Fruit fly (Drosophila melanogaster) whole organism, embryonic: ENCODE data around the gene CG2444.
A peak's percentile ranks its signal among the peaks of the same experiment; 100 is the strongest.

ENCODE experiments used
- Adf1 ChIP-seq: fragments of 200-800 bp; sonication (Bioruptor generic); IDR thresholded peaks from 2 replicates; pipeline ENCODE4 v1.3.6; 2022; ENCODE audit warnings: missing biosample characterization, missing genetic modification characterization
- Atf-2 ChIP-seq: fragments of 200-800 bp; sonication (Bioruptor generic); optimal IDR thresholded peaks from 2 replicates; lab custom pipeline; 2016; ENCODE audit warnings: missing biosample characterization, missing genetic modification characterization
- Blimp-1 ChIP-seq: fragments of 200-800 bp; sonication (Bioruptor generic); optimal IDR thresholded peaks from 3 replicates; lab custom pipeline; 2018; ENCODE audit warnings: missing biosample characterization, missing genetic modification characterization, mild to moderate bottlenecking, moderate library complexity, missing genetic modification reagents
- CG1024 ChIP-seq: fragments of 200-800 bp; sonication (Bioruptor generic); IDR thresholded peaks from 2 replicates; pipeline ENCODE4 v1.3.6; 2022; ENCODE audit warnings: missing biosample characterization, missing genetic modification characterization
- CG10274 ChIP-seq: fragments of 200-800 bp; sonication (Bioruptor generic); optimal IDR thresholded peaks from 3 replicates; lab custom pipeline; 2017; ENCODE audit warnings: missing biosample characterization, mild to moderate bottlenecking, missing genetic modification characterization
- CG10654 ChIP-seq: fragments of 200-800 bp; sonication (Bioruptor generic); optimal IDR thresholded peaks from 2 replicates; lab custom pipeline; 2016; ENCODE audit warnings: missing biosample characterization, missing genetic modification characterization
- CG10979 ChIP-seq: fragments of 200-800 bp; sonication (Bioruptor generic); optimal IDR thresholded peaks from 2 replicates; lab custom pipeline; 2018; ENCODE audit warnings: missing biosample characterization, mild to moderate bottlenecking, missing genetic modification characterization, moderate library complexity
- CG12299 ChIP-seq: fragments of 200-800 bp; sonication (Bioruptor generic); optimal IDR thresholded peaks from 2 replicates; lab custom pipeline; 2018; ENCODE audit warnings: missing biosample characterization, mild to moderate bottlenecking, missing genetic modification characterization
- CG12769 ChIP-seq: fragments of 200-800 bp; sonication (Bioruptor generic); optimal IDR thresholded peaks from 2 replicates; lab custom pipeline; 2019; ENCODE audit warnings: missing biosample characterization, mild to moderate bottlenecking, missing genetic modification characterization, moderate library complexity
- CG14710 ChIP-seq: fragments of 200-800 bp; sonication (Bioruptor generic); optimal IDR thresholded peaks from 3 replicates; lab custom pipeline; 2019; ENCODE audit warnings: missing biosample characterization, mild to moderate bottlenecking, missing genetic modification characterization, moderate library complexity
- CG15269 ChIP-seq: fragments of 200-800 bp; sonication (Bioruptor generic); optimal IDR thresholded peaks from 2 replicates; lab custom pipeline; 2018; ENCODE audit warnings: missing biosample characterization, mild to moderate bottlenecking, missing genetic modification characterization, moderate library complexity
- CG16815 ChIP-seq: fragments of 200-800 bp; sonication (Bioruptor generic); optimal IDR thresholded peaks from 3 replicates; lab custom pipeline; 2017; ENCODE audit warnings: missing biosample characterization, mild to moderate bottlenecking, missing genetic modification characterization
- CG17612 ChIP-seq: fragments of 200-800 bp; sonication (Bioruptor generic); IDR thresholded peaks from 2 replicates; pipeline ENCODE4 v1.3.6; 2022; ENCODE audit warnings: missing biosample characterization, missing genetic modification characterization
- CG17829 ChIP-seq: fragments of 200-800 bp; optimal IDR thresholded peaks from 2 replicates; lab custom pipeline; 2019; ENCODE audit warnings: missing biosample characterization, mild to moderate bottlenecking, missing genetic modification characterization, moderate library complexity
- CG18262 ChIP-seq: fragments of 200-800 bp; optimal IDR thresholded peaks from 3 replicates; lab custom pipeline; 2019; ENCODE audit warnings: missing biosample characterization, mild to moderate bottlenecking, missing genetic modification characterization, moderate library complexity
- CG30431 ChIP-seq: fragments of 200-800 bp; sonication (Bioruptor generic); optimal IDR thresholded peaks from 2 replicates; lab custom pipeline; 2017; ENCODE audit warnings: missing biosample characterization, missing genetic modification characterization
- CG32767 ChIP-seq: fragments of 200-800 bp; sonication (Bioruptor generic); IDR thresholded peaks from 2 replicates; pipeline ENCODE4 v1.3.6; 2022; ENCODE audit warnings: missing biosample characterization, missing genetic modification characterization
- CG34422 ChIP-seq: fragments of 200-800 bp; sonication (Bioruptor generic); IDR thresholded peaks from 3 replicates; pipeline ENCODE4 v1.3.6; 2022; ENCODE audit warnings: missing biosample characterization, missing genetic modification characterization
- CG3847 ChIP-seq: fragments of 200-800 bp; sonication (Bioruptor generic); IDR thresholded peaks from 2 replicates; pipeline ENCODE4 v1.3.6; 2022; ENCODE audit warnings: missing biosample characterization, missing genetic modification characterization
- CG43689 ChIP-seq: fragments of 200-800 bp; sonication (Bioruptor generic); IDR thresholded peaks from 2 replicates; pipeline ENCODE4 v1.3.6; 2022; ENCODE audit warnings: missing biosample characterization, missing genetic modification characterization
- CG7963 ChIP-seq: fragments of 200-800 bp; sonication (Bioruptor generic); IDR thresholded peaks from 3 replicates; pipeline ENCODE4 v1.3.6; 2022; ENCODE audit warnings: missing biosample characterization, missing genetic modification characterization; ENCODE audit not compliant: partially characterized antibody
- Camta ChIP-seq: fragments of 200-800 bp; sonication (Bioruptor generic); optimal IDR thresholded peaks from 2 replicates; lab custom pipeline; 2016; ENCODE audit warnings: missing biosample characterization, missing genetic modification characterization
- CoRest ChIP-seq: fragments of 200-800 bp; sonication (Bioruptor generic); optimal IDR thresholded peaks from 3 replicates; lab custom pipeline; 2018; ENCODE audit warnings: missing biosample characterization, mild to moderate bottlenecking, missing genetic modification characterization, moderate library complexity
- Fer2 ChIP-seq: fragments of 200-800 bp; sonication (Bioruptor generic); optimal IDR thresholded peaks from 2 replicates; lab custom pipeline; 2018; ENCODE audit warnings: missing biosample characterization, mild to moderate bottlenecking, missing genetic modification characterization, moderate library complexity
- HLH3B ChIP-seq: fragments of 200-800 bp; sonication (Bioruptor generic); IDR thresholded peaks from 2 replicates; pipeline ENCODE4 v1.3.6; 2022; ENCODE audit warnings: missing biosample characterization, missing genetic modification characterization
- Hr78 ChIP-seq, 2 experiments: fragments of 200-800 bp in 1 of 2; fragments of >200 bp in 1 of 2; sonication (Bioruptor generic) in 1 of 2; optimal IDR thresholded peaks; 2 replicates each; lab custom pipeline; 2017 to 2019; ENCODE audit warnings: missing biosample characterization in 2 of 2, missing genetic modification characterization in 2 of 2, mild to moderate bottlenecking in 1 of 2, moderate library complexity in 1 of 2
- Lhr ChIP-seq: fragments of 200-800 bp; sonication (Bioruptor generic); optimal IDR thresholded peaks from 3 replicates; lab custom pipeline; 2017; ENCODE audit warnings: mild to moderate bottlenecking, missing biosample characterization, missing genetic modification reagents, missing genetic modification characterization
- Mad ChIP-seq: fragments of 200-800 bp; sonication (Bioruptor generic); optimal IDR thresholded peaks from 2 replicates; lab custom pipeline; 2016; ENCODE audit warnings: missing biosample characterization, missing genetic modification characterization
- Mes4 ChIP-seq: fragments of 200-800 bp; sonication (Bioruptor generic); optimal IDR thresholded peaks from 2 replicates; lab custom pipeline; 2016; ENCODE audit warnings: missing biosample characterization, missing genetic modification characterization
- Mrtf ChIP-seq: fragments of 200-800 bp; sonication (Bioruptor generic); IDR thresholded peaks from 3 replicates; pipeline ENCODE4 v1.3.6; 2022; ENCODE audit warnings: missing biosample characterization, missing genetic modification characterization
- NFAT ChIP-seq: fragments of 200-800 bp; sonication (Bioruptor generic); IDR thresholded peaks from 2 replicates; pipeline ENCODE4 v1.3.6; 2022; ENCODE audit warnings: missing biosample characterization, missing genetic modification characterization
- Neu2 ChIP-seq: fragments of 200-800 bp; sonication (Bioruptor generic); optimal IDR thresholded peaks from 3 replicates; lab custom pipeline; 2016; ENCODE audit warnings: missing biosample characterization, missing genetic modification characterization, borderline replicate concordance
- Ptx1 ChIP-seq: fragments of 200-800 bp; sonication (Bioruptor generic); IDR thresholded peaks from 2 replicates; pipeline ENCODE4 v1.3.6; 2022; ENCODE audit warnings: missing biosample characterization, missing genetic modification characterization
- Rx ChIP-seq: fragments of 200-800 bp; sonication (Bioruptor generic); IDR thresholded peaks from 2 replicates; pipeline ENCODE4 v1.3.6; 2022; ENCODE audit warnings: missing biosample characterization, missing genetic modification characterization
- Stat92E ChIP-seq, 3 experiments: fragments of >200 bp in 2 of 3; fragments of 200-800 bp in 1 of 3; sonication (Bioruptor generic) in 1 of 3; optimal IDR thresholded peaks; 2 replicates each; lab custom pipeline; 2017 to 2019; ENCODE audit warnings: missing biosample characterization in 3 of 3, missing genetic modification characterization in 3 of 3, mild to moderate bottlenecking in 1 of 3, moderate library complexity in 1 of 3
- ci ChIP-seq: fragments of 200-800 bp; sonication (Bioruptor generic); IDR thresholded peaks from 3 replicates; pipeline ENCODE4 v1.3.6; 2022; ENCODE audit warnings: missing biosample characterization, missing genetic modification characterization
- dati ChIP-seq: fragments of 200-800 bp; sonication (Bioruptor generic); IDR thresholded peaks from 2 replicates; pipeline ENCODE4 v1.3.6; 2022; ENCODE audit warnings: missing biosample characterization, missing genetic modification characterization
- dm ChIP-seq: fragments of 200-800 bp; sonication (Bioruptor generic); optimal IDR thresholded peaks from 3 replicates; lab custom pipeline; 2016; ENCODE audit warnings: missing biosample characterization, missing genetic modification characterization
- eve ChIP-seq, 2 experiments: fragments of >200 bp; optimal IDR thresholded peaks; 2 replicates each; lab custom pipeline; 2017; ENCODE audit warnings: missing biosample characterization in 2 of 2, missing genetic modification characterization in 2 of 2
- fu2 ChIP-seq: fragments of 200-800 bp; sonication (Bioruptor generic); optimal IDR thresholded peaks from 2 replicates; lab custom pipeline; 2016; ENCODE audit warnings: missing biosample characterization, missing genetic modification characterization
- gfzf ChIP-seq: fragments of 200-800 bp; sonication (Bioruptor generic); optimal IDR thresholded peaks from 2 replicates; lab custom pipeline; 2016; ENCODE audit warnings: missing biosample characterization, mild to moderate bottlenecking, missing genetic modification characterization, moderate library complexity
- lmd ChIP-seq: fragments of 200-800 bp; sonication (Bioruptor generic); IDR thresholded peaks from 2 replicates; pipeline ENCODE4 v1.3.6; 2022; ENCODE audit warnings: missing biosample characterization, missing genetic modification characterization
- mam ChIP-seq: fragments of 200-800 bp; sonication (Bioruptor generic); optimal IDR thresholded peaks from 3 replicates; lab custom pipeline; 2016; ENCODE audit warnings: missing biosample characterization, missing genetic modification characterization
- nerfin-2 ChIP-seq: fragments of 200-800 bp; sonication (Bioruptor generic); IDR thresholded peaks from 2 replicates; pipeline ENCODE4 v1.3.6; 2022; ENCODE audit warnings: missing biosample characterization, missing genetic modification characterization; ENCODE audit not compliant: partially characterized antibody
- oc ChIP-seq: fragments of 200-800 bp; sonication (Bioruptor generic); optimal IDR thresholded peaks from 2 replicates; lab custom pipeline; 2018; ENCODE audit warnings: missing biosample characterization, mild to moderate bottlenecking, missing genetic modification characterization, moderate library complexity
- pb ChIP-seq: fragments of 200-800 bp; sonication (Bioruptor generic); optimal IDR thresholded peaks from 3 replicates; lab custom pipeline; 2016; ENCODE audit warnings: missing biosample characterization, missing genetic modification characterization
- pfk ChIP-seq: fragments of 200-800 bp; sonication (Bioruptor generic); optimal IDR thresholded peaks from 2 replicates; lab custom pipeline; 2018; ENCODE audit warnings: missing biosample characterization, mild to moderate bottlenecking, missing genetic modification characterization, moderate library complexity
- rib ChIP-seq: fragments of 200-800 bp; sonication (Bioruptor generic); IDR thresholded peaks from 2 replicates; pipeline ENCODE4 v1.3.6; 2022; ENCODE audit warnings: missing biosample characterization, missing genetic modification characterization
- row ChIP-seq: fragments of 200-800 bp; sonication (Bioruptor generic); IDR thresholded peaks from 3 replicates; pipeline ENCODE4 v1.3.6; 2022; ENCODE audit warnings: missing biosample characterization, missing genetic modification characterization
- sisA ChIP-seq: fragments of 200-800 bp; sonication (Bioruptor generic); IDR thresholded peaks from 2 replicates; pipeline ENCODE4 v1.3.6; 2022; ENCODE audit warnings: missing biosample characterization, missing genetic modification characterization
- stwl ChIP-seq: fragments of 200-800 bp; sonication (Bioruptor generic); optimal IDR thresholded peaks from 3 replicates; lab custom pipeline; 2018; ENCODE audit warnings: missing biosample characterization, mild to moderate bottlenecking, missing genetic modification characterization, moderate library complexity
- tna ChIP-seq: fragments of 200-800 bp; sonication (Bioruptor generic); IDR thresholded peaks from 2 replicates; pipeline ENCODE4 v1.3.6; 2022; ENCODE audit warnings: missing biosample characterization, missing genetic modification characterization; ENCODE audit not compliant: partially characterized antibody

The CG2444 gene

dm6 chrX:11660476-11660875 lies 44.6 kb downstream of the CG2444 start (continued):
- TF ChIP-seq sisA (GFP tag; lab: Robert Waterston, UW) (no peak), Mad (no peak), mam (no peak), CG16815 (no peak), stwl (tag; lab: Kevin White, UChicago) (no peak), pb (GFP tag; lab: Kevin White, UChicago) (no peak), pfk (GFP tag; lab: Kevin White, UChicago) (no peak), CG18262 (tag; lab: Kevin White, UChicago) (peak; percentile 33), row (GFP tag; lab: Robert Waterston, UW) (no peak), CG10654 (GFP tag; lab: Kevin White, UChicago) (peak; percentile 35), oc (peak; percentile 52), Hr78 (GFP tag; optimal IDR thresholded peaks at IDR 0.05; lab: Kevin White, UChicago) (no peak), Mrtf (GFP tag; lab: Robert Waterston, UW) (no peak), nerfin-2 (GFP tag; lab: Robert Waterston, UW) (no peak), HLH3B (GFP tag; lab: Robert Waterston, UW) (peak; percentile 12; the same call in 1 of the 2 replicates), CG1024 (GFP tag; lab: Robert Waterston, UW) (no peak), fu2 (GFP tag; lab: Kevin White, UChicago) (no peak), CG10274 (GFP tag; lab: Kevin White, UChicago) (no peak), CG7963 (no peak), eve (GFP tag; optimal IDR thresholded peaks at IDR 0.05; lab: Kevin White, UChicago) (no peak), tna (no peak), Stat92E (GFP tag; optimal IDR thresholded peaks at IDR 0.05; lab: Kevin White, UChicago) (no peak), CG30431 (GFP tag; lab: Kevin White, UChicago) (no peak), CoRest (tag; lab: Kevin White, UChicago) (no peak), rib (GFP tag; lab: Robert Waterston, UW) (no peak), Mes4 (GFP tag; lab: Kevin White, UChicago) (peak; percentile 52), CG32767 (GFP tag; lab: Robert Waterston, UW) (no peak), CG12769 (tag; lab: Kevin White, UChicago) (peak; percentile 24), Blimp-1 (GFP tag; lab: Kevin White, UChicago) (peak; percentile 56), CG3847 (no peak), dm (GFP tag; lab: Kevin White, UChicago) (no peak), CG10979 (tag; lab: Kevin White, UChicago) (no peak), Lhr (GFP tag; lab: Kevin White, UChicago) (no peak), Rx (GFP tag; lab: Robert Waterston, UW) (no peak), CG12299 (tag; lab: Kevin White, UChicago) (no peak), CG43689 (GFP tag; lab: Robert Waterston, UW) (no peak), CG17829 (no peak), CG17612 (no peak), dati (GFP tag; lab: Robert Waterston, UW) (no peak), Ptx1 (GFP tag; lab: Robert Waterston, UW) (no peak), Neu2 (GFP tag; lab: Kevin White, UChicago) (no peak), Fer2 (tag; lab: Kevin White, UChicago) (no peak), CG15269 (tag; lab: Kevin White, UChicago) (peak; percentile 40), Adf1 (GFP tag; lab: Robert Waterston, UW) (no peak), CG34422 (GFP tag; lab: Robert Waterston, UW) (no peak), Camta (GFP tag; lab: Kevin White, UChicago) (peak; percentile 27), Atf-2 (no peak), ci (GFP tag; lab: Robert Waterston, UW) (peak; percentile 80), lmd (GFP tag; lab: Robert Waterston, UW) (no peak), gfzf (no peak), NFAT (GFP tag; lab: Robert Waterston, UW) (no peak), CG14710 (tag; lab: Kevin White, UChicago) (peak; percentile 23)
